Worm (Caenorhabditis elegans): ENCODE results near the gene Y41D4A.1.

Y41D4A.1 gene

ce11 chrIV:1763452-1763851 lies 8.5 kb upstream of the Y41D4A.1 start:
- TF ChIP-seq unc-62 (GFP tag; optimal IDR thresholded peaks at IDR 0.05): no peak

- no peak for TF ChIP-seq unc-62 (GFP tag; optimal IDR thresholded peaks at IDR 0.05)
Measured at ce11 chrIV:1765954-1766353, 6.0 kb upstream of the Y41D4A.1 start.

ce11 chrIV:1768288-1768687 lies 3.7 kb upstream of the Y41D4A.1 start, which contains the start of gene col-108:
TSS of gene col-108 (plus strand) at chrIV:1768588.
- no peak for TF ChIP-seq unc-62 (GFP tag; optimal IDR thresholded peaks at IDR 0.05)

- TF ChIP-seq unc-62 (GFP tag; optimal IDR thresholded peaks at IDR 0.05): no peak
Measured at ce11 chrIV:1769074-1769473, 2.9 kb upstream of the Y41D4A.1 start.

ce11 chrIV:1781559-1781958 lies 9.6 kb downstream of the Y41D4A.1 start, which contains the start of gene frpr-19:
TSS of gene frpr-19 (minus strand) at chrIV:1781659.
- no peak for TF ChIP-seq unc-62 (GFP tag; optimal IDR thresholded peaks at IDR 0.05)

- no peak for TF ChIP-seq unc-62 (GFP tag; optimal IDR thresholded peaks at IDR 0.05)
Measured at ce11 chrIV:1785156-1785555, 13.2 kb downstream of the Y41D4A.1 start.

ce11 chrIV:1790677-1791076 lies 18.7 kb downstream of the Y41D4A.1 start:
- no peak for TF ChIP-seq unc-62 (GFP tag; optimal IDR thresholded peaks at IDR 0.05)

- no peak for TF ChIP-seq unc-62 (GFP tag; optimal IDR thresholded peaks at IDR 0.05)
Measured at ce11 chrIV:1791775-1792174, 19.8 kb downstream of the Y41D4A.1 start.

ce11 chrIV:1803882-1804281 lies 31.9 kb downstream of the Y41D4A.1 start, which contains the start of gene Y38C1BA.1:
TSS of gene Y38C1BA.1 (minus strand) at chrIV:1803982.
- TF ChIP-seq unc-62 (GFP tag; optimal IDR thresholded peaks at IDR 0.05): no peak

- no peak for TF ChIP-seq unc-62 (GFP tag; optimal IDR thresholded peaks at IDR 0.05)
Measured at ce11 chrIV:1804613-1805012, 32.7 kb downstream of the Y41D4A.1 start.

- no peak for TF ChIP-seq unc-62 (GFP tag; optimal IDR thresholded peaks at IDR 0.05)
Measured at ce11 chrIV:1813869-1814268, 41.9 kb downstream of the Y41D4A.1 start.

ce11 chrIV:1814764-1815518 lies 43.0 kb downstream of the Y41D4A.1 start, which contains the start of gene snn-1:
TSS of gene snn-1 (minus strand) at chrIV:1815118.
- TF ChIP-seq unc-62 (GFP tag; optimal IDR thresholded peaks at IDR 0.05): no peak

ce11 chrIV:1816238-1816637 lies 44.3 kb downstream of the Y41D4A.1 start:
- no peak for TF ChIP-seq unc-62 (GFP tag; optimal IDR thresholded peaks at IDR 0.05)

ce11 chrIV:1818467-1819076 lies 46.6 kb downstream of the Y41D4A.1 start:
- no peak for TF ChIP-seq unc-62 (GFP tag; optimal IDR thresholded peaks at IDR 0.05)

- TF ChIP-seq unc-62 (GFP tag; optimal IDR thresholded peaks at IDR 0.05): no peak
Measured at ce11 chrIV:1820153-1820552, 48.2 kb downstream of the Y41D4A.1 start, which contains the start of gene col-109. TSS of gene col-109 (minus strand) at chrIV:1820253.

- no peak for TF ChIP-seq unc-62 (GFP tag; optimal IDR thresholded peaks at IDR 0.05)
Measured at ce11 chrIV:1821550-1821949, 49.6 kb downstream of the Y41D4A.1 start, which contains the start of gene Y38C1BA.4. TSS of gene Y38C1BA.4 (plus strand) at chrIV:1821850.

- no peak for TF ChIP-seq unc-62 (GFP tag; optimal IDR thresholded peaks at IDR 0.05)
Measured at ce11 chrIV:1824065-1824531, 52.2 kb downstream of the Y41D4A.1 start, which contains the start of gene cmk-1. TSS of gene cmk-1 (plus strand) at chrIV:1824481.

All from whole organism, dauer.